Fruit fly (Drosophila melanogaster) whole organism, embryonic: Measurements from ENCODE around the gene Argk1.

ENCODE experiments used
- Ada2b ChIP-seq: fragments of 200-800 bp; sonication (Bioruptor generic); IDR thresholded peaks from 2 replicates; pipeline ENCODE4 v1.3.6; 2022; ENCODE audit warnings: missing biosample characterization, missing genetic modification characterization
- Asciz ChIP-seq: fragments of 200-800 bp; sonication (Bioruptor generic); optimal IDR thresholded peaks from 2 replicates; lab custom pipeline; 2017; ENCODE audit warnings: missing biosample characterization, mild to moderate bottlenecking, missing genetic modification characterization, missing genetic modification reagents
- Atf6 ChIP-seq: fragments of 200-800 bp; sonication (Bioruptor generic); IDR thresholded peaks from 2 replicates; pipeline ENCODE4 v1.3.6; 2022; ENCODE audit warnings: missing biosample characterization, missing genetic modification characterization
- Bdp1 ChIP-seq: fragments of 200-800 bp; sonication (Bioruptor generic); optimal IDR thresholded peaks from 3 replicates; lab custom pipeline; 2016; ENCODE audit warnings: missing biosample characterization, missing genetic modification characterization
- CG10321 ChIP-seq: fragments of 200-800 bp; sonication (Bioruptor generic); IDR thresholded peaks from 2 replicates; pipeline ENCODE4 v1.3.6; 2022; ENCODE audit warnings: missing biosample characterization, missing genetic modification characterization
- CG13287 ChIP-seq: fragments of 200-800 bp; sonication (Bioruptor generic); IDR thresholded peaks from 2 replicates; pipeline ENCODE4 v1.3.6; 2022; ENCODE audit warnings: missing biosample characterization, missing genetic modification characterization; ENCODE audit not compliant: partially characterized antibody
- CG13894 ChIP-seq: fragments of 200-800 bp; sonication (Bioruptor generic); optimal IDR thresholded peaks from 3 replicates; lab custom pipeline; 2018; ENCODE audit warnings: missing biosample characterization, mild to moderate bottlenecking, missing genetic modification characterization, moderate library complexity
- CG14014 ChIP-seq: fragments of 200-800 bp; sonication (Bioruptor generic); IDR thresholded peaks from 2 replicates; pipeline ENCODE4 v1.3.6; 2022; ENCODE audit warnings: missing biosample characterization, missing genetic modification characterization
- CG15514 ChIP-seq: fragments of 200-800 bp; sonication (Bioruptor generic); optimal IDR thresholded peaks from 3 replicates; lab custom pipeline; 2017; ENCODE audit warnings: missing biosample characterization, missing genetic modification characterization, mild to moderate bottlenecking, moderate library complexity, missing genetic modification reagents
- CG1647 ChIP-seq: fragments of 200-800 bp; sonication (Bioruptor generic); optimal IDR thresholded peaks from 3 replicates; lab custom pipeline; 2016; ENCODE audit warnings: missing biosample characterization, missing genetic modification characterization
- CG17802 ChIP-seq: fragments of 200-800 bp; sonication (Bioruptor generic); optimal IDR thresholded peaks from 2 replicates; lab custom pipeline; 2018; ENCODE audit warnings: missing biosample characterization, mild to moderate bottlenecking, missing genetic modification characterization, moderate library complexity
- CG17829 ChIP-seq: fragments of 200-800 bp; optimal IDR thresholded peaks from 2 replicates; lab custom pipeline; 2019; ENCODE audit warnings: missing biosample characterization, mild to moderate bottlenecking, missing genetic modification characterization, moderate library complexity
- CG18011 ChIP-seq: fragments of 200-800 bp; sonication (Bioruptor generic); optimal IDR thresholded peaks from 2 replicates; lab custom pipeline; 2017; ENCODE audit warnings: missing biosample characterization, missing genetic modification characterization, mild to moderate bottlenecking, moderate library complexity, missing genotype
- CG3407 ChIP-seq: fragments of 200-800 bp; sonication (Bioruptor generic); optimal IDR thresholded peaks from 2 replicates; lab custom pipeline; 2018; ENCODE audit warnings: missing biosample characterization, mild to moderate bottlenecking, missing genetic modification characterization
- CG42726 ChIP-seq: fragments of 200-800 bp; sonication (Bioruptor generic); IDR thresholded peaks from 2 replicates; pipeline ENCODE4 v1.3.6; 2022; ENCODE audit warnings: missing biosample characterization, missing genetic modification characterization; ENCODE audit not compliant: partially characterized antibody
- CG4404 ChIP-seq: fragments of 200-800 bp; sonication (Bioruptor generic); IDR thresholded peaks from 2 replicates; pipeline ENCODE4 v1.3.6; 2022; ENCODE audit warnings: missing biosample characterization, missing genetic modification characterization
- CG5180 ChIP-seq: fragments of 200-800 bp; sonication (Bioruptor generic); optimal IDR thresholded peaks from 3 replicates; lab custom pipeline; 2017; ENCODE audit warnings: missing biosample characterization, missing genetic modification characterization, mild to moderate bottlenecking, moderate library complexity, missing genetic modification reagents
- CG6175 ChIP-seq: fragments of 200-800 bp; sonication (Bioruptor generic); IDR thresholded peaks from 3 replicates; pipeline ENCODE4 v1.3.6; 2022; ENCODE audit warnings: missing biosample characterization, missing genetic modification characterization
- CG7372 ChIP-seq: fragments of 200-800 bp; sonication (Bioruptor generic); IDR thresholded peaks from 2 replicates; pipeline ENCODE4 v1.3.6; 2022; ENCODE audit warnings: missing biosample characterization, missing genetic modification characterization
- Deaf1 ChIP-seq: fragments of 200-800 bp; optimal IDR thresholded peaks from 3 replicates; lab custom pipeline; 2019; ENCODE audit warnings: missing biosample characterization, mild to moderate bottlenecking, missing genetic modification characterization, moderate library complexity
- Ets65A ChIP-seq: fragments of 200-800 bp; sonication (Bioruptor generic); peaks from one replicate; lab custom pipeline; 2016; ENCODE audit warnings: missing biosample characterization, missing genetic modification characterization
- GATAe ChIP-seq: fragments of 200-800 bp; sonication (Bioruptor generic); conservative IDR thresholded peaks from 2 replicates; pipeline ENCODE4 v1.3.6; 2022; ENCODE audit warnings: missing biosample characterization, missing genetic modification characterization
- Hand ChIP-seq: fragments of 200-800 bp; sonication (Bioruptor generic); optimal IDR thresholded peaks from 2 replicates; lab custom pipeline; 2017; ENCODE audit warnings: mild to moderate bottlenecking, missing biosample characterization, missing genetic modification reagents, missing genetic modification characterization
- Jarid2 ChIP-seq: fragments of 200-800 bp; sonication (Bioruptor generic); optimal IDR thresholded peaks from 3 replicates; lab custom pipeline; 2017; ENCODE audit warnings: mild to moderate bottlenecking, missing biosample characterization, missing genetic modification reagents, missing genetic modification characterization
- Med ChIP-seq: fragments of 200-800 bp; sonication (Bioruptor generic); peaks from one replicate; lab custom pipeline; 2016; ENCODE audit warnings: missing biosample characterization, missing genetic modification characterization, mild to moderate bottlenecking, inconsistent platforms, moderate library complexity
- Mes4 ChIP-seq: fragments of 200-800 bp; sonication (Bioruptor generic); optimal IDR thresholded peaks from 2 replicates; lab custom pipeline; 2016; ENCODE audit warnings: missing biosample characterization, missing genetic modification characterization
- Nf-YA ChIP-seq: fragments of 200-800 bp; sonication (Bioruptor generic); IDR thresholded peaks from 2 replicates; pipeline ENCODE4 v1.3.6; 2022; ENCODE audit warnings: missing biosample characterization, missing genetic modification characterization
- abd-A ChIP-seq: fragments of 200-800 bp; sonication (Bioruptor generic); optimal IDR thresholded peaks from 3 replicates; lab custom pipeline; 2019; ENCODE audit warnings: missing biosample characterization, mild to moderate bottlenecking, missing genetic modification characterization, moderate library complexity
- al ChIP-seq: fragments of 200-800 bp; sonication (Bioruptor generic); IDR thresholded peaks from 2 replicates; pipeline ENCODE4 v1.3.6; 2022; ENCODE audit warnings: missing biosample characterization, missing genetic modification characterization
- cad ChIP-seq: fragments of >200 bp; optimal IDR thresholded peaks from 2 replicates; lab custom pipeline; 2017; ENCODE audit warnings: missing biosample characterization, missing genetic modification characterization
- ci ChIP-seq: fragments of 200-800 bp; sonication (Bioruptor generic); IDR thresholded peaks from 3 replicates; pipeline ENCODE4 v1.3.6; 2022; ENCODE audit warnings: missing biosample characterization, missing genetic modification characterization
- crol ChIP-seq: fragments of 200-800 bp; sonication (Bioruptor generic); IDR thresholded peaks from 2 replicates; pipeline ENCODE4 v1.3.6; 2022; ENCODE audit warnings: missing biosample characterization, missing genetic modification characterization
- fd102C ChIP-seq: fragments of 200-800 bp; sonication (Bioruptor generic); optimal IDR thresholded peaks from 2 replicates; lab custom pipeline; 2018; ENCODE audit warnings: missing biosample characterization, mild to moderate bottlenecking, missing genetic modification characterization, moderate library complexity
- gcm ChIP-seq: fragments of 200-800 bp; sonication (Bioruptor generic); optimal IDR thresholded peaks from 2 replicates; lab custom pipeline; 2019; ENCODE audit warnings: missing biosample characterization, mild to moderate bottlenecking, missing genetic modification characterization, moderate library complexity
- gcm2 ChIP-seq: fragments of 200-800 bp; sonication (Bioruptor generic); optimal IDR thresholded peaks from 2 replicates; lab custom pipeline; 2016; ENCODE audit warnings: missing biosample characterization, missing genetic modification characterization
- lilli ChIP-seq: fragments of 200-800 bp; sonication (Bioruptor generic); optimal IDR thresholded peaks from 3 replicates; lab custom pipeline; 2016; ENCODE audit warnings: missing biosample characterization, missing genetic modification characterization
- lov ChIP-seq, 2 experiments: fragments of 200-800 bp in 1 of 2; fragments of >200 bp in 1 of 2; sonication (Bioruptor generic) in 1 of 2; IDR thresholded peaks in 1 of 2; optimal IDR thresholded peaks in 1 of 2; 2 replicates in 1 of 2; 3 replicates in 1 of 2; pipeline versions ENCODE4 v1.3.6 to Lab custom; 2017 to 2022; ENCODE audit warnings: missing biosample characterization in 1 of 2, missing genetic modification characterization in 1 of 2
- odd ChIP-seq: fragments of 200-800 bp; sonication (Bioruptor generic); optimal IDR thresholded peaks from 2 replicates; lab custom pipeline; 2017; ENCODE audit warnings: missing biosample characterization, mild to moderate bottlenecking, missing genetic modification characterization
- sd ChIP-seq: fragments of 200-800 bp; sonication (Bioruptor generic); optimal IDR thresholded peaks from 3 replicates; lab custom pipeline; 2018; ENCODE audit warnings: missing biosample characterization, mild to moderate bottlenecking, missing genetic modification characterization, moderate library complexity
- slbo ChIP-seq: fragments of 200-800 bp; sonication (Bioruptor generic); IDR thresholded peaks from 2 replicates; pipeline ENCODE4 v1.3.6; 2022; ENCODE audit warnings: missing biosample characterization, missing genetic modification characterization
- sr ChIP-seq: fragments of 200-800 bp; sonication (Bioruptor generic); IDR thresholded peaks from 3 replicates; pipeline ENCODE4 v1.3.6; 2022; ENCODE audit warnings: missing biosample characterization, missing genetic modification characterization
- sug ChIP-seq: fragments of 200-800 bp; optimal IDR thresholded peaks from 2 replicates; lab custom pipeline; 2019; ENCODE audit warnings: missing biosample characterization, mild to moderate bottlenecking, missing genetic modification characterization, moderate library complexity
- trh ChIP-seq: fragments of 200-800 bp; sonication (Bioruptor generic); optimal IDR thresholded peaks from 2 replicates; lab custom pipeline; 2016; ENCODE audit warnings: missing biosample characterization, missing genetic modification characterization

Gene Argk1

DNA sequence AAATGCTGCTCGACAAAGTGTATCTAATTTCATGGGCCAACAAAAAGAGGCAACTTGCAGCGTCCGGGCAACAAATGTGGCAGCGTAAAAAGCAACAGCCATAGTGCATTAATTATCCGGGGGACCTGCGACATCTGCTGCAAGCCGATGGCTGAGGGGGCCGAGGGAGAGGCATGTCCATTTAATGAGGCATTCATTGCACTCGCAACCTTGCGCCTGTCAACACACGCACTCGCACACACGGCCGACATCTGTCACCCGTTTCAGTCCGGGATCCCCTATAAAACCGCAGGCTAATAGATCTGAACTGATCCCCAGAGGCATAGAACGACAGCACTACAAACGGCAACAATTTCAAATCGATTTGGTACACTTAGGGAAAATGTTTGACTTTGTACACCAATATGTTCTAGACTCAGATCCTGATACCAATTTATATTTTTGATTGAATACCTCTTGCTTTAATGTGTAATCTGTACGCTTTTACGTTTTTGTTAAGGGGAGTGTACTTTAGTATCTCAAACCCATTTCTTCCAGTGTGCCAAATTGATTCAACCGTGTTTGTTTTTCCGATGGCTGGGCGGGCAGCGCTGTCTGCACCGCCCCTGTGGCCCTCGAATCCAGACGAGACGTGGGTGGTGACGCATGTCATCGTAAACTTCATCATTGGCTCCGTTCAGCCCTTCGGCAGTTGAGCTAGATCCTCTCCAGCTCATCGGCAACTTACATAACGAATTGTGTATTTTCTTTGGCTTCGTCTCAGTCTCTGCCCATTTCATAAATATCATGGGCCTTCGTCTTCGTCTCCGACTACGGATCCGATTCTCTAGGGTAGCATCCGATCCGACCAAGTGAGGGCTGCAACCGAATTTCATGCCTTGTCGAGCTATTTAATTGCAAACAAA lies 54.1 kb downstream of the Argk1 start (continued):
- TF ChIP-seq Asciz, result peak; percentile 60
- no peak for TF ChIP-seq sug (tag; lab: Kevin White, UChicago)
- peak; percentile 16 for TF ChIP-seq CG5180 (GFP tag; lab: Kevin White, UChicago)
- no peak; the same call in 2 of the 3 replicates for TF ChIP-seq sr (GFP tag; lab: Robert Waterston, UW)
- no peak for TF ChIP-seq lov (optimal IDR thresholded peaks at IDR 0.05; lab: Kevin White, UChicago)
- peak; percentile 94 for TF ChIP-seq lov (GFP tag; IDR thresholded peaks at IDR 0.05; lab: Robert Waterston, UW)
- peak; percentile 46 for TF ChIP-seq lilli (GFP tag; lab: Kevin White, UChicago)
- TF ChIP-seq CG15514 (GFP tag; lab: Kevin White, UChicago), result no peak
- peak; percentile 15 for TF ChIP-seq gcm2 (GFP tag; lab: Kevin White, UChicago)
- TF ChIP-seq CG18011 (GFP tag; lab: Kevin White, UChicago), result no peak
- TF ChIP-seq cad (GFP tag; lab: Kevin White, UChicago), result no peak
- TF ChIP-seq Atf6 (GFP tag; lab: Robert Waterston, UW), result no peak
- no peak for TF ChIP-seq Hand (GFP tag; lab: Kevin White, UChicago)
- peak; percentile 54 for TF ChIP-seq CG7372 (GFP tag; lab: Robert Waterston, UW)

DNA sequence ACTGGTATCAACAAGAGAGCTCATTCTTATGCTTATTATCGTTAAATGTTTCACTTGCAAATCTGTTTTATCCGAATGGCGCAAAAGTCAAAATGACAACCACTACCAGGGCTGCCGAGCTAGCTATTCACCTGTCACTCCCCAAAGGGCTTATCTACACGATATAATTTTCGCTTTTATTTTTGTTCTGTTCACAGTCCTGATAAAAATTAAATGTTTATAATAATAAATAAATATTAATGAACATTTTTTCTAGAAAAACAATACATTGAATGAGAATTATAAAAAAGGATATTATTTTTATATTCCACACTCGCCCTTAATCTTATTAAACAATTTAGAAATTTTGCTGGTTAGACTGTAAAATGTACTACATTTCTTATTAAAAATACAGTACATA lies 56.1 kb downstream of the Argk1 start, which contains the start of gene CG5194:
TSS of gene CG5194 (minus strand) at position 101 of the 400 bp plus-strand sequence.
- no peak for TF ChIP-seq al (GFP tag; lab: Robert Waterston, UW)

DNA sequence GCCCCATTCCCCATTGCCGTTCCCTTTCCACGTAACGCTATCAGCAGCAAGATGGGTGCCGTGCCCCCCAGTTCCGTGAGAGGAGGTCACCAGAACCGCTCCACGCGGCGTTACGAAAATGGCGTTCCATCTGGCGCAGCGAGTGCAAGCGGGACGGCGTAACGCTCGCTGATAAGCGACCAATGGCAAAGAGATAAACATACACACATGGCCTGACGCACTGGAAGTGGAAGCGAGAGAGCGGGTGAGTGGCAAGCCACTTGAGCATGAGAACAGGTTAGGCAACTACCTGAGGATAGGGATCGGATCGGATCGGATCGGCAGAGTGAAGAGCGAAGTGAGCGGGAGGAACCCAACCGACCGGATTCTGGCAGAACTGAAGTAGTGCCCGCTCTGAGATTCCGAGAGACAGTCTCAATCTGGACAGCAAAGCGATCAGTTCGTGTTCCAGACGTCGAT lies 61.0 kb downstream of the Argk1 start, which contains the start of gene Doc3:
TSS of gene Doc3 (plus strand) at position 409 of the 459 bp plus-strand sequence.
- TF ChIP-seq CG13894 (tag; lab: Kevin White, UChicago) (no peak), CG17802 (tag; lab: Kevin White, UChicago) (no peak), Bdp1 (GFP tag; lab: Kevin White, UChicago) (no peak), abd-A (tag; lab: Kevin White, UChicago) (peak; percentile 28), CG17829 (tag; lab: Kevin White, UChicago) (peak; percentile 68), CG3407 (no peak), CG10321 (GFP tag; lab: Robert Waterston, UW) (peak; percentile 96), trh (GFP tag; lab: Kevin White, UChicago) (no peak), CG14014 (GFP tag; lab: Robert Waterston, UW) (no peak), ci (GFP tag; lab: Robert Waterston, UW) (peak; percentile 39; the same call in 1 of the 3 replicates), Med (GFP tag; lab: Kevin White, UChicago) (peak; percentile 67), fd102C (GFP tag; lab: Kevin White, UChicago) (no peak), CG4404 (GFP tag; lab: Robert Waterston, UW) (no peak), odd (GFP tag; lab: Kevin White, UChicago) (no peak), slbo (peak; percentile 23; the same call in 1 of the 2 replicates), GATAe (peak; percentile 82), CG13287 (GFP tag; lab: Robert Waterston, UW) (peak; percentile 37; the same call in 1 of the 2 replicates), CG42726 (GFP tag; lab: Robert Waterston, UW) (no peak), Nf-YA (peak; percentile 98), Deaf1 (peak; percentile 53), Ada2b (GFP tag; lab: Robert Waterston, UW) (no peak), CG15514 (GFP tag; lab: Kevin White, UChicago) (no peak), lov (optimal IDR thresholded peaks at IDR 0.05; lab: Kevin White, UChicago) (no peak), lov (GFP tag; IDR thresholded peaks at IDR 0.05; lab: Robert Waterston, UW) (0 out of 3 replicates have a peak, but pooled peaks have one; percentile 28), CG1647 (no peak), Ets65A (GFP tag; lab: Kevin White, UChicago) (peak; percentile 67), CG6175 (GFP tag; lab: Robert Waterston, UW) (peak; percentile 67; the same call in 1 of the 3 replicates), Mes4 (no peak), crol (GFP tag; lab: Robert Waterston, UW) (peak; percentile 90), gcm (GFP tag; lab: Kevin White, UChicago) (peak; percentile 11), sd (tag; lab: Kevin White, UChicago) (peak; percentile 70), Jarid2 (GFP tag; lab: Kevin White, UChicago) (peak; percentile 44)
